Worm (Caenorhabditis elegans) whole organism, L3 larva: ENCODE results near the gene C49C3.7.
A peak's percentile ranks its signal among the peaks of the same experiment; 100 is the strongest.

ENCODE experiments used
- ama-1 ChIP-seq: fragments of 150-350 bp; optimal IDR thresholded peaks from 2 replicates; lab custom pipeline; 2018
- ceh-82 ChIP-seq: fragments of 150-350 bp; optimal IDR thresholded peaks from 2 replicates; lab custom pipeline; 2014; ENCODE audit warnings: missing biosample characterization, missing genetic modification characterization
- elt-1 ChIP-seq: fragments of 150-350 bp; optimal IDR thresholded peaks from 2 replicates; lab custom pipeline; 2014; ENCODE audit warnings: missing biosample characterization, missing genetic modification characterization
- fkh-10 ChIP-seq: sonication (generic microtip); optimal IDR thresholded peaks from 2 replicates; lab custom pipeline; 2017; ENCODE audit warnings: missing biosample characterization, missing genetic modification reagents, missing genetic modification characterization
- lin-15B ChIP-seq: fragments of 150-350 bp; optimal IDR thresholded peaks from 2 replicates; lab custom pipeline; 2014; ENCODE audit warnings: missing biosample characterization, missing genetic modification characterization
- pha-4 ChIP-seq: fragments of 150-350 bp; optimal IDR thresholded peaks from 2 replicates; lab custom pipeline; 2014; ENCODE audit warnings: missing biosample characterization, missing genetic modification reagents, missing genetic modification characterization

- TF ChIP-seq ceh-82, result no peak
- peak; percentile 17 for TF ChIP-seq pha-4
- no peak for TF ChIP-seq fkh-10 (GFP tag; lab: Kevin White, UChicago)
- peak; percentile 45 for TF ChIP-seq ama-1 (lab: Kevin White, UChicago)
- TF ChIP-seq lin-15B (tag; lab: Kevin White, UChicago), result no peak
- TF ChIP-seq elt-1 (tag; lab: Kevin White, UChicago), result no peak
Measured at ce11 chrIV:17328834-17329233, 3.5 kb upstream of the C49C3.7 start, which contains the start of gene ceh-88.
